Fruit fly (Drosophila melanogaster) whole organism, embryonic: ENCODE measurements around the gene CG7432.

Experiments used
- Ada2b ChIP-seq: fragments of 200-800 bp; sonication (Bioruptor generic); IDR thresholded peaks from 2 replicates; pipeline ENCODE4 v1.3.6; 2022; ENCODE audit warnings: missing biosample characterization, missing genetic modification characterization
- B-H2 ChIP-seq: fragments of 200-800 bp; sonication (Bioruptor generic); optimal IDR thresholded peaks from 2 replicates; lab custom pipeline; 2018; ENCODE audit warnings: missing biosample characterization, mild to moderate bottlenecking, missing genetic modification characterization
- CG12071 ChIP-seq: fragments of 200-800 bp; sonication (Bioruptor generic); optimal IDR thresholded peaks from 3 replicates; lab custom pipeline; 2018; ENCODE audit warnings: missing biosample characterization, mild to moderate bottlenecking, missing genetic modification characterization
- CG12219 ChIP-seq: fragments of 200-800 bp; sonication (Bioruptor generic); optimal IDR thresholded peaks from 3 replicates; lab custom pipeline; 2018; ENCODE audit warnings: missing biosample characterization, mild to moderate bottlenecking, missing genetic modification characterization
- CG12942 ChIP-seq: fragments of 200-800 bp; sonication (Bioruptor generic); optimal IDR thresholded peaks from 3 replicates; lab custom pipeline; 2016; ENCODE audit warnings: missing biosample characterization, missing genetic modification characterization
- CG13894 ChIP-seq: fragments of 200-800 bp; sonication (Bioruptor generic); optimal IDR thresholded peaks from 3 replicates; lab custom pipeline; 2018; ENCODE audit warnings: missing biosample characterization, mild to moderate bottlenecking, missing genetic modification characterization, moderate library complexity
- CG17359 ChIP-seq: fragments of 200-800 bp; sonication (Bioruptor generic); optimal IDR thresholded peaks from 3 replicates; lab custom pipeline; 2018; ENCODE audit warnings: missing biosample characterization, mild to moderate bottlenecking, missing genetic modification characterization, moderate library complexity
- CG2678 ChIP-seq: fragments of 200-800 bp; sonication (Bioruptor generic); optimal IDR thresholded peaks from 3 replicates; lab custom pipeline; 2019; ENCODE audit warnings: missing biosample characterization, mild to moderate bottlenecking, missing genetic modification characterization, moderate library complexity
- CG30020 ChIP-seq: fragments of 200-800 bp; optimal IDR thresholded peaks from 2 replicates; lab custom pipeline; 2019; ENCODE audit warnings: missing biosample characterization, mild to moderate bottlenecking, missing genetic modification characterization, moderate library complexity
- CG32532 ChIP-seq: fragments of 200-800 bp; sonication (Bioruptor generic); IDR thresholded peaks from 2 replicates; pipeline ENCODE4 v1.3.6; 2022; ENCODE audit warnings: missing biosample characterization, missing genetic modification characterization
- CG3281 ChIP-seq: fragments of 200-800 bp; sonication (Bioruptor generic); optimal IDR thresholded peaks from 3 replicates; lab custom pipeline; 2017; ENCODE audit warnings: missing biosample characterization, mild to moderate bottlenecking, missing genetic modification characterization
- CG5953 ChIP-seq: fragments of 200-800 bp; sonication (Bioruptor generic); IDR thresholded peaks from 2 replicates; pipeline ENCODE4 v1.3.6; 2022; ENCODE audit warnings: missing biosample characterization, missing genetic modification characterization
- CG6272 ChIP-seq: fragments of 200-800 bp; sonication (Bioruptor generic); IDR thresholded peaks from 2 replicates; pipeline ENCODE4 v1.3.6; 2022; ENCODE audit warnings: missing biosample characterization, missing genetic modification characterization
- CG6654 ChIP-seq: fragments of 200-800 bp; sonication (Bioruptor generic); optimal IDR thresholded peaks from 2 replicates; lab custom pipeline; 2017; ENCODE audit warnings: missing biosample characterization, mild to moderate bottlenecking, missing genetic modification characterization
- CG6854 ChIP-seq: fragments of 200-800 bp; sonication (Bioruptor generic); optimal IDR thresholded peaks from 3 replicates; lab custom pipeline; 2017; ENCODE audit warnings: missing biosample characterization, mild to moderate bottlenecking, missing genetic modification characterization
- Chrac-16 ChIP-seq: fragments of 200-800 bp; sonication (Bioruptor generic); optimal IDR thresholded peaks from 3 replicates; lab custom pipeline; 2016; ENCODE audit warnings: missing biosample characterization, missing genetic modification characterization
- Ets65A ChIP-seq: fragments of 200-800 bp; sonication (Bioruptor generic); peaks from one replicate; lab custom pipeline; 2016; ENCODE audit warnings: missing biosample characterization, missing genetic modification characterization
- Fer2 ChIP-seq: fragments of 200-800 bp; sonication (Bioruptor generic); optimal IDR thresholded peaks from 2 replicates; lab custom pipeline; 2018; ENCODE audit warnings: missing biosample characterization, mild to moderate bottlenecking, missing genetic modification characterization, moderate library complexity
- GATAe ChIP-seq: fragments of 200-800 bp; sonication (Bioruptor generic); conservative IDR thresholded peaks from 2 replicates; pipeline ENCODE4 v1.3.6; 2022; ENCODE audit warnings: missing biosample characterization, missing genetic modification characterization
- Hmx ChIP-seq: fragments of 200-800 bp; sonication (Bioruptor generic); optimal IDR thresholded peaks from 2 replicates; lab custom pipeline; 2016; ENCODE audit warnings: missing biosample characterization, missing genetic modification characterization
- Jarid2 ChIP-seq: fragments of 200-800 bp; sonication (Bioruptor generic); optimal IDR thresholded peaks from 3 replicates; lab custom pipeline; 2017; ENCODE audit warnings: mild to moderate bottlenecking, missing biosample characterization, missing genetic modification reagents, missing genetic modification characterization
- MTF-1 ChIP-seq: fragments of 200-800 bp; sonication (Bioruptor generic); optimal IDR thresholded peaks from 2 replicates; lab custom pipeline; 2018; ENCODE audit warnings: missing biosample characterization, mild to moderate bottlenecking, missing genetic modification characterization, borderline replicate concordance
- NfI ChIP-seq: fragments of 200-800 bp; sonication (Bioruptor generic); optimal IDR thresholded peaks from 3 replicates; lab custom pipeline; 2018; ENCODE audit warnings: missing biosample characterization, mild to moderate bottlenecking, missing genetic modification characterization, moderate library complexity
- Opbp ChIP-seq: fragments of 200-800 bp; sonication (Bioruptor generic); IDR thresholded peaks from 3 replicates; pipeline ENCODE4 v1.3.6; 2022; ENCODE audit warnings: missing biosample characterization, missing genetic modification characterization; ENCODE audit not compliant: partially characterized antibody
- PHDP ChIP-seq: fragments of 200-800 bp; sonication (Bioruptor generic); optimal IDR thresholded peaks from 3 replicates; lab custom pipeline; 2018; ENCODE audit warnings: missing biosample characterization, mild to moderate bottlenecking, missing genetic modification characterization, moderate library complexity
- Pdp1 ChIP-seq, 2 experiments: fragments of 200-800 bp; sonication (Bioruptor generic); optimal IDR thresholded peaks; 3 replicates each; lab custom pipeline; 2016; ENCODE audit warnings: missing biosample characterization in 2 of 2, missing genetic modification characterization in 2 of 2, mild to moderate bottlenecking in 1 of 2, moderate library complexity in 1 of 2
- Rfx ChIP-seq: fragments of 200-800 bp; sonication (Bioruptor generic); IDR thresholded peaks from 2 replicates; pipeline ENCODE4 v1.3.6; 2022; ENCODE audit warnings: missing biosample characterization, missing genetic modification characterization
- Vsx1 ChIP-seq: fragments of 200-800 bp; sonication (Bioruptor generic); optimal IDR thresholded peaks from 2 replicates; lab custom pipeline; 2017; ENCODE audit warnings: missing biosample characterization, mild to moderate bottlenecking, missing genetic modification characterization, missing genetic modification reagents
- Xrp1 ChIP-seq: fragments of 200-800 bp; sonication (Bioruptor generic); IDR thresholded peaks from 2 replicates; pipeline ENCODE4 v1.3.6; 2022; ENCODE audit warnings: missing biosample characterization, missing genetic modification characterization
- az2 ChIP-seq: fragments of 200-800 bp; sonication (Bioruptor generic); optimal IDR thresholded peaks from 3 replicates; lab custom pipeline; 2016; ENCODE audit warnings: missing biosample characterization, missing genetic modification characterization
- caup ChIP-seq: fragments of 200-800 bp; sonication (Bioruptor generic); optimal IDR thresholded peaks from 3 replicates; lab custom pipeline; 2017; ENCODE audit warnings: missing biosample characterization, mild to moderate bottlenecking, missing genetic modification characterization, moderate library complexity; ENCODE audit not compliant: severe bottlenecking
- cwo ChIP-seq: fragments of 200-800 bp; sonication (Bioruptor generic); optimal IDR thresholded peaks from 3 replicates; lab custom pipeline; 2017; ENCODE audit warnings: missing biosample characterization, missing genetic modification characterization, mild to moderate bottlenecking, moderate library complexity, missing genetic modification reagents
- dmrt99B ChIP-seq: fragments of 200-800 bp; sonication (Bioruptor generic); optimal IDR thresholded peaks from 2 replicates; lab custom pipeline; 2018; ENCODE audit warnings: missing biosample characterization, mild to moderate bottlenecking, missing genetic modification characterization, moderate library complexity
- en ChIP-seq: fragments of 200-800 bp; sonication (Bioruptor generic); optimal IDR thresholded peaks from 2 replicates; lab custom pipeline; 2016; ENCODE audit warnings: missing biosample characterization, missing genetic modification characterization
- exex ChIP-seq: fragments of 200-800 bp; sonication (Bioruptor generic); optimal IDR thresholded peaks from 4 replicates; lab custom pipeline; 2018; ENCODE audit warnings: missing biosample characterization, mild to moderate bottlenecking, missing genetic modification characterization, moderate library complexity
- fd3F ChIP-seq: fragments of 200-800 bp; sonication (Bioruptor generic); optimal IDR thresholded peaks from 2 replicates; lab custom pipeline; 2018; ENCODE audit warnings: missing biosample characterization, mild to moderate bottlenecking, missing genetic modification characterization, moderate library complexity
- grau ChIP-seq: fragments of 200-800 bp; optimal IDR thresholded peaks from 3 replicates; lab custom pipeline; 2019; ENCODE audit warnings: missing biosample characterization, mild to moderate bottlenecking, missing genetic modification characterization, moderate library complexity
- grn ChIP-seq: fragments of 200-800 bp; sonication (Bioruptor generic); optimal IDR thresholded peaks from 3 replicates; lab custom pipeline; 2017; ENCODE audit warnings: missing biosample characterization, missing genetic modification characterization
- gro ChIP-seq: fragments of 200-800 bp; sonication (Bioruptor generic); optimal IDR thresholded peaks from 2 replicates; lab custom pipeline; 2016; ENCODE audit warnings: missing biosample characterization, missing genetic modification characterization
- hkb ChIP-seq, 2 experiments: fragments of 200-800 bp in 1 of 2; fragments of >200 bp in 1 of 2; sonication (Bioruptor generic) in 1 of 2; IDR thresholded peaks in 1 of 2; optimal IDR thresholded peaks in 1 of 2; 2 replicates each; pipeline versions ENCODE4 v1.3.6 to Lab custom; 2017 to 2022; ENCODE audit warnings: missing biosample characterization in 1 of 2, missing genetic modification characterization in 1 of 2
- kay ChIP-seq: fragments of 200-800 bp; sonication (Bioruptor generic); optimal IDR thresholded peaks from 2 replicates; lab custom pipeline; 2016; ENCODE audit warnings: missing biosample characterization, missing genetic modification characterization
- lilli ChIP-seq: fragments of 200-800 bp; sonication (Bioruptor generic); optimal IDR thresholded peaks from 3 replicates; lab custom pipeline; 2016; ENCODE audit warnings: missing biosample characterization, missing genetic modification characterization
- lola ChIP-seq, 3 experiments: fragments of >200 bp in 2 of 3; fragments of 200-800 bp in 1 of 3; sonication (Bioruptor generic) in 1 of 3; optimal IDR thresholded peaks; 2 replicates each; lab custom pipeline; 2017 to 2019; ENCODE audit warnings: missing biosample characterization in 3 of 3, missing genetic modification characterization in 3 of 3, mild to moderate bottlenecking in 1 of 3, moderate library complexity in 1 of 3
- mirr ChIP-seq: fragments of 200-800 bp; sonication (Bioruptor generic); optimal IDR thresholded peaks from 3 replicates; lab custom pipeline; 2018; ENCODE audit warnings: missing biosample characterization, mild to moderate bottlenecking, missing genetic modification characterization
- p53 ChIP-seq: fragments of 200-800 bp; sonication (Bioruptor generic); optimal IDR thresholded peaks from 2 replicates; lab custom pipeline; 2016; ENCODE audit warnings: missing biosample characterization, missing genetic modification characterization
- sens-2 ChIP-seq: fragments of 200-800 bp; sonication (Bioruptor generic); IDR thresholded peaks from 2 replicates; pipeline ENCODE4 v1.3.6; 2022; ENCODE audit warnings: missing biosample characterization, missing genetic modification characterization
- shn ChIP-seq: fragments of 200-800 bp; sonication (Bioruptor generic); optimal IDR thresholded peaks from 3 replicates; lab custom pipeline; 2016; ENCODE audit warnings: missing biosample characterization, missing genetic modification characterization
- unpg ChIP-seq: fragments of 200-800 bp; sonication (Bioruptor generic); optimal IDR thresholded peaks from 3 replicates; lab custom pipeline; 2018; ENCODE audit warnings: missing biosample characterization, mild to moderate bottlenecking, missing genetic modification characterization, moderate library complexity
- vnd ChIP-seq: fragments of 200-800 bp; sonication (Bioruptor generic); IDR thresholded peaks from 3 replicates; pipeline ENCODE4 v1.3.6; 2022; ENCODE audit warnings: missing biosample characterization, missing genetic modification characterization; ENCODE audit not compliant: partially characterized antibody

CG7432 gene

dm6 chr3R:19622005-19622404 is 42.8 kb upstream of the CG7432 start (continued):
- TF ChIP-seq CG6654 (GFP tag; lab: Kevin White, UChicago) (no peak), CG12071 (peak; percentile 20), en (GFP tag; lab: Kevin White, UChicago) (no peak), GATAe (peak; percentile 77; the same call in 1 of the 2 replicates), mirr (GFP tag; lab: Kevin White, UChicago) (peak; percentile 97), p53 (no peak), PHDP (tag; lab: Kevin White, UChicago) (peak; percentile 35), CG6272 (GFP tag; lab: Robert Waterston, UW) (no peak), az2 (GFP tag; lab: Kevin White, UChicago) (no peak), CG3281 (GFP tag; lab: Kevin White, UChicago) (peak; percentile 25), CG6854 (GFP tag; lab: Kevin White, UChicago) (no peak), caup (GFP tag; lab: Kevin White, UChicago) (peak; percentile 4), grau (peak; percentile 3), Hmx (no peak), Rfx (GFP tag; lab: Robert Waterston, UW) (peak; percentile 9; the same call in 1 of the 2 replicates), CG5953 (GFP tag; lab: Robert Waterston, UW) (no peak), CG13894 (peak; percentile 6), CG32532 (GFP tag; lab: Robert Waterston, UW) (peak; percentile 41), CG12942 (GFP tag; lab: Kevin White, UChicago) (no peak), Pdp1 (GFP tag; optimal IDR thresholded peaks at IDR 0.05; lab: Kevin White, UChicago) (peak in 1 of 2 experiments; percentile 38), gro (peak; percentile 85), hkb (optimal IDR thresholded peaks at IDR 0.05; lab: Kevin White, UChicago) (no peak), hkb (GFP tag; IDR thresholded peaks at IDR 0.05; lab: Robert Waterston, UW) (peak; percentile 27; the same call in 1 of the 2 replicates), exex (tag; lab: Kevin White, UChicago) (peak; percentile 100), vnd (GFP tag; lab: Robert Waterston, UW) (peak; percentile 38; the same call in 1 of the 3 replicates), dmrt99B (tag; lab: Kevin White, UChicago) (no peak), cwo (GFP tag; lab: Kevin White, UChicago) (peak; percentile 82), Xrp1 (GFP tag; lab: Robert Waterston, UW) (no peak), Chrac-16 (no peak), sens-2 (peak; percentile 74), Jarid2 (GFP tag; lab: Kevin White, UChicago) (no peak), NfI (GFP tag; lab: Kevin White, UChicago) (peak; percentile 16), kay (GFP tag; lab: Kevin White, UChicago) (no peak), Opbp (GFP tag; lab: Robert Waterston, UW) (no peak), Vsx1 (GFP tag; lab: Kevin White, UChicago) (peak; percentile 73), CG30020 (tag; lab: Kevin White, UChicago) (no peak), Ets65A (GFP tag; lab: Kevin White, UChicago) (no peak), CG17359 (tag; lab: Kevin White, UChicago) (no peak), Ada2b (GFP tag; lab: Robert Waterston, UW) (no peak), grn (GFP tag; lab: Kevin White, UChicago) (peak; percentile 16), B-H2 (GFP tag; lab: Kevin White, UChicago) (peak; percentile 3), CG12219 (GFP tag; lab: Kevin White, UChicago) (no peak), unpg (peak; percentile 10), lilli (GFP tag; lab: Kevin White, UChicago) (no peak), MTF-1 (GFP tag; lab: Kevin White, UChicago) (no peak), fd3F (no peak), Fer2 (tag; lab: Kevin White, UChicago) (peak; percentile 6), shn (no peak), lola (GFP tag; optimal IDR thresholded peaks at IDR 0.05; lab: Kevin White, UChicago) (no peak), CG2678 (tag; lab: Kevin White, UChicago) (peak; percentile 32)
